Worm (Caenorhabditis elegans): Measurements from ENCODE around the gene Y116A8B.4.
A peak's percentile ranks its signal among the peaks of the same experiment; 100 is the strongest.

The Y116A8B.4 gene

DNA sequence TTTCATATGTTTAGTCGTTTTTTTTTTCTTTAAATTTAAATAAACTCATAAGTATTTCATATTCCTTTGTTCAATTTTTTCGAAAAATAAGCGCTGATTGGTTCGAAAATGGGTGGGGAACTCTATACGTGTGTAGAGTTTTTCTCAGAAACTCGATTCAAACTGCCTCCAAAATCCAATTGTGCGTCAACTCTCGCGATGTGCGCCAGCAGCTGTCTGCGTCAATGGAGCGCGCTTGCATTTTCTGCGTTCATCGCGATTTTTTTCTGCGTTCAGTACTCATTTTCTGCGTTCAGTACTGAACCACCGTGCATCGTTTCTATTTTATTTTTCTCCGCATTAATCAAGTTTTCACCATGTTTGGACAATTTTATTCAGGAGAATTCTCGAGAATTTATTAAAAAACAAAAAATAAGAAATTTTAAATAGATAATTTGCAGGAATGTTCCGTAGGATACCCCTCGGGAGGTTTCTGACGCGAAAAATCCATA is 26.2 kb downstream of the Y116A8B.4 start, which contains the start of gene eelo-2 (continued):
- TF ChIP-seq sox-4 (tag; optimal IDR thresholded peaks at IDR 0.05) (peak; percentile 96), zag-1 (tag; optimal IDR thresholded peaks at IDR 0.05) (peak; percentile 90), ceh-88 (GFP tag; IDR thresholded peaks at IDR 0.05) (peak; percentile 95), elt-3 (tag; optimal IDR thresholded peaks at IDR 0.05) (peak; percentile 60 to 97 (median 88)), Y116A8C.19 (tag; optimal IDR thresholded peaks at IDR 0.05; ENCODE audit: borderline replicate concordance) (no peak), aly-2 (tag; optimal IDR thresholded peaks at IDR 0.05) (peak; percentile 94), dsc-1 (tag; optimal IDR thresholded peaks at IDR 0.05) (peak; percentile 99), nhr-28 (tag; optimal IDR thresholded peaks at IDR 0.05) (no peak), swsn-7 (tag; optimal IDR thresholded peaks at IDR 0.05) (peak; percentile 99), pqm-1 (tag; optimal IDR thresholded peaks at IDR 0.05) (peak; percentile 92), mef-2 (tag; optimal IDR thresholded peaks at IDR 0.05) (peak; percentile 87), nhr-237 (tag; optimal IDR thresholded peaks at IDR 0.05) (peak; percentile 97), elt-2 (tag; optimal IDR thresholded peaks at IDR 0.05) (peak; percentile 94), snpc-4 (tag; optimal IDR thresholded peaks at IDR 0.05) (peak; percentile 95)

DNA sequence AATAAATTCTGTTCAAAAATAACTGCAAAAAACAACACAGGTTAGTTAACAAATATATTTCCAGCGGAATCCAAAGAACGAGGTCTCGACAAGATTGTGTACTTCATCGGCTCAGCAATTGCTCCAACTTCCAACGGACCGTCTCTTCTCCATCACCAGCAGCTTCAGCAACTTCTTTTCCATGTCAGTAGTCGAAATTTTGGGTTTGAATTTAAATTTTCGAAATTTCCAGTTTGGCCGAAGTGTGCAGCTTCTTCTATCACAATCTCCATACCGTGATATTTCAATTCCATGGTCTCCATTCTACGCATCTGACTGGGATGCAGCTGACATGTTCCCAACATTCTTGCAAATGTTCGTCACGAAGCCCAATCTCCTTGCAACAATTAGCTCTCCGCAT is 29.9 kb downstream of the Y116A8B.4 start:
- no peak for TF ChIP-seq fkh-4 (tag; optimal IDR thresholded peaks at IDR 0.05; ENCODE audit: borderline replicate concordance)
- no peak for TF ChIP-seq C34B4.2 (tag; optimal IDR thresholded peaks at IDR 0.05)
- TF ChIP-seq dpl-1 (GFP tag; optimal IDR thresholded peaks at IDR 0.05), result no peak
- no peak for TF ChIP-seq unc-86 (tag; optimal IDR thresholded peaks at IDR 0.05)
- TF ChIP-seq nhr-12 (tag; optimal IDR thresholded peaks at IDR 0.05), result no peak
- no peak for TF ChIP-seq grh-1 (GFP tag; IDR thresholded peaks at IDR 0.05)

DNA sequence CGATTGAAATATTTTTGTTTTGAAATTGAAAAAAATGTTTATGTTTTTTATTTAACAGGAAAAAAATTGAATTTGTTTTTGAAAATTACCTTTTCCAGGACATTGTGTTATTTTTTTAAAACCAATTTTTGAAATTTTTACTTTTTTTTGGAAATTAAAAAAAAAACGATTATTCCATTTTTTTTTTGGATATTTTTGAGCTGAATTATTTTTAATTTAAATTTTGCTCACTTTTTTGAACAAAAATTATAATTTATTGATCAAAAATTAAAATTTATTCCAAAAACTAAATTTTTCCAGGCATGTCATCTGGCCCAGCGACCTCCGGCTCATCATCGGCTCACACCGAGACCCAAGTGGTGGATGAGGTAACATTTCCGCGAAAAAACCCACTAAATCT is 31.4 kb downstream of the Y116A8B.4 start, which contains the start of gene gtf-2E1:
gtf-2E1 (plus strand) TSS at position 301 of the 400 bp plus-strand sequence.
- no peak for TF ChIP-seq nhr-71 (tag; optimal IDR thresholded peaks at IDR 0.05)
- no peak for TF ChIP-seq lin-14 (GFP tag; optimal IDR thresholded peaks at IDR 0.05)

DNA sequence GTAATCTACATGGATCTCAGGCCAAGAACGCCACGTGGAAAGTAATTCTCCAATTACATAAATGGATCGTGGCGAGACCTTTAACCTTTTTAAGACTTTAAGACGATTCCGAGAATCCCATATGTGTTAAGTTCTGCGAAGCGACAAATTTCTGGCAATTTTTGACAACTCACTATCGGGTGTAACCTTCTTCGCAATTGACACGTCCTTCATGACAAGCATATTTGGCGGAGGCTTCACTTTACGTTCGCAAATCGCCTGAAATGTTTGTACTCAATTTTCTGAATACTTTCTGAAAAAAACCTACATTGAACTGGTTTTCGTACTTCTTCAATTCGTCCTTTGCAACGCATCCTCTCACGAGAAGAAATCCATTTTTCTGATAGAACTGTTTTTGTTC is 35.2 kb downstream of the Y116A8B.4 start:
- TF ChIP-seq tlp-1 (tag; optimal IDR thresholded peaks at IDR 0.05) (no peak), efl-1 (optimal IDR thresholded peaks at IDR 0.05) (no peak), efl-1 (GFP tag; optimal IDR thresholded peaks at IDR 0.05 in 1 of 2) (peak in 1 of 2 experiments; percentile 50)

DNA sequence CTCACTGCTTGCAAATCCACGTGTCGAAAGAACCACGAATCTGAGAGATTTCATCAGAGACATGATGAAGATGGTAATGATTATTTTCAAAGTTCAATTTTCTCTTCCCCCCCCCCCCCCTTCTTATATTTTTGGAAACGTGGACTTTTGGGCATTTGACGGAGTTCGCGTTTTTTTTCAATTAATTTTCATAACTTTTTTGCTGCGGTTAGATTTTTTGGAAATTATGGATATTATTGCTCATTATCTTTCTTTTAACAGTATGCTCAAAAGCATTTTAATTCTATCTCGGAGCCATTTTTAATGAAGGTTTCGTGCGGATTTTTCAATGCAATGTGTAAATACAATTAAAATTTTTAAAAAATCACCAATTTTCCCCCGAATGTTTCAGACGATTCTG is 35.7 kb downstream of the Y116A8B.4 start, which contains the start of gene phyh-1:
phyh-1 (minus strand) TSS at position 101 of the 400 bp plus-strand sequence.
- TF ChIP-seq C16A3.4 (tag; optimal IDR thresholded peaks at IDR 0.05), result no peak
- TF ChIP-seq nhr-47 (tag; optimal IDR thresholded peaks at IDR 0.05), result no peak
- no peak for TF ChIP-seq unc-98 (GFP tag; IDR thresholded peaks at IDR 0.05)
- TF ChIP-seq grh-1 (GFP tag; IDR thresholded peaks at IDR 0.05), result no peak
- TF ChIP-seq vab-15 (tag; optimal IDR thresholded peaks at IDR 0.05), result no peak
- no peak for TF ChIP-seq ceh-90 (tag; optimal IDR thresholded peaks at IDR 0.05)
- TF ChIP-seq lin-14 (GFP tag; optimal IDR thresholded peaks at IDR 0.05), result no peak
- TF ChIP-seq efl-1 (optimal IDR thresholded peaks at IDR 0.05), result no peak
- TF ChIP-seq efl-1 (GFP tag; optimal IDR thresholded peaks at IDR 0.05 in 1 of 2), result no peak
- TF ChIP-seq pag-3 (tag; optimal IDR thresholded peaks at IDR 0.05; ENCODE audit: borderline replicate concordance, insufficient read depth), result no peak
- no peak for TF ChIP-seq nhr-237 (tag; optimal IDR thresholded peaks at IDR 0.05)
- TF ChIP-seq lin-39 (tag; optimal IDR thresholded peaks at IDR 0.05), result no peak
- no peak for TF ChIP-seq lsy-2 (tag; optimal IDR thresholded peaks at IDR 0.05)
- TF ChIP-seq swsn-7 (tag; optimal IDR thresholded peaks at IDR 0.05), result no peak
- TF ChIP-seq F16B12.6 (tag; optimal IDR thresholded peaks at IDR 0.05), result no peak
- no peak for TF ChIP-seq dpl-1 (GFP tag; optimal IDR thresholded peaks at IDR 0.05)
- no peak for TF ChIP-seq nhr-19 (GFP tag; conservative IDR thresholded peaks at IDR 0.05)
- TF ChIP-seq fkh-8 (tag; optimal IDR thresholded peaks at IDR 0.05), result no peak
- TF ChIP-seq xbp-1 (tag; optimal IDR thresholded peaks at IDR 0.05), result no peak

Measured in whole organism, L1 larva.